Worm (Caenorhabditis elegans): ENCODE results near the gene cyp-31A5.
"Not testable (repeated sequence)": the region's sequence is repeated elsewhere in the genome, so short reads cannot be mapped to it uniquely, and the experiment has no call there.

Gene cyp-31A5

DNA sequence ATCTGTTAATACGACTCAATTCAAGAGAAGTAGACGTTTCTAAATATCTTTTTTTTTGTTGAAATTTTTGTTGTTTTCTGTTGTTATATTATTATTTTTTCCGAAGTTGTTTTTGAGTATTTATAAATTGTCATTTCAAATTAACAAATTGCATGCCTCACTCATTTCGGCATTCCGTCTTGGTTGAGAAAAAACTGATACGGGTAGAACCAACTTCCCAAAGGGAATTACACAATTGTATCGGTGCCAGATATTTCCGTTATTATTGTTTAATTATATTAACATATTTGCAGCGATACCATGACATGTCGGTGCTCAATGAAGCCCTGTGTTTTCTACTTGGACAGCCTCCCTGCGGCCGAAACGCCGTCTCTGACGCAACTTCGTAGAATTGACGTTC lies 28.2 kb downstream of the cyp-31A5 start, which contains the start of gene K09B11.4:
K09B11.4 (plus strand) TSS at position 301 of the 400 bp plus-strand sequence.
- no peak for TF ChIP-seq unc-62 (GFP tag; optimal IDR thresholded peaks at IDR 0.05)

DNA sequence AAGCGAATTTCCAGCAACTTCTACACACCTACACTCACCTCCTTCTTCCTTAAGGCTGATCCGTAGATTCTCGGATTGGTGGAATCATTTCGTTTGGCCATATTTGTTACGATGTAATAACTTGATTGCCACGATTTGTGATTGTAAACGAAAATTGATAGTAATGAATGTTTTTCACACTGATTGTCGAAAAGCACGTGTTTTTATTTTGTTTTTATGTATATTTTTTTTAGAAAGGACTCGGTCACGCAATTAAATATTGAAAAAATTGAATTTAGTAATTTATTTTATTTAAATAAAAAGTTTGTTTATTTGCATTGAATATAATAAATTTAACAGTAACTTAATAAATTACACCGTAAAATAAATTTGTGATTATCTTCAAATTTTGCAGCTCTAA lies 32.8 kb downstream of the cyp-31A5 start, which contains the start of gene K09B11.5:
K09B11.5 (minus strand) TSS at position 101 of the 400 bp plus-strand sequence.
- TF ChIP-seq unc-62 (GFP tag; optimal IDR thresholded peaks at IDR 0.05): not testable (repeated sequence)

DNA sequence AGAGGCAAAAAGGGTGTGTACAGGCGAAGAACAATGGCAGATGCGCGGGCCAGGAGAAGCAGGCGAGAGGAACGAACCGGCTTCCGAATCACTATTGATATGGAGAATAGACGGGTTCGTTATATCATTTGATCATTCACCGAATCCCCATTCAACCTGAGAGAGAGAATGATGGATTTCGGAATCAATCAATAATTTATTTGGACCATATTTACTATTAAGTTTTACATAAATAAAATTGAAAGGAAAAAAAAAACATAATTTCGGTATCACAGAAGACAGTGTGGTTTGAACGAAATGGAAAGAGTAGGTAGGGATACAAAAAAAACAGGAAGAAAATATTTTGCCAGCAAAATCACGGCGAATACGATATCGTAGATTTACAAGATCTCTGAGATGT lies 44.2 kb downstream of the cyp-31A5 start, which contains the start of gene mam-3:
mam-3 (minus strand) TSS at position 101 of the 400 bp plus-strand sequence.
- TF ChIP-seq unc-62 (GFP tag; optimal IDR thresholded peaks at IDR 0.05): no peak

DNA sequence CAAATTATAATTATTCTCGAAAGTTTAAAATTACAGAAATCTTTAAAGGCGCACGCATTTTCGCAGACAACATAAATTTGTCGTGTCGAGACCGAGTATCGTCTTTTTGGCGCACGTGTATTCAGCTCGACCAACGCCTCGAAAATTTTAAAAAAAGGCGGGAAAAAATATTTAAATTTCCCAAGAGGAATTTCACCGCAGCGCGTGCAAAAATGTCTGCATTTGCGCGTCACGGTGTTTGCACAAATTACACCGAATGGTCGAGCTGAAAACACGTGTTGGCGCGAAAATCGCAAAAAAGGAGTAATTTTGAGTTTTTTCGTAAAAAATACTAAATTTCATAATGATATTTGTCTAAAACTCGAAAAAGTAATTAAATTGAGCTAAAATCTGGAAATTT lies 49.7 kb downstream of the cyp-31A5 start:
- TF ChIP-seq unc-62 (GFP tag; optimal IDR thresholded peaks at IDR 0.05): no peak
